Fruit fly (Drosophila melanogaster) whole organism, prepupa: ENCODE data around the gene Osbp.

ENCODE experiments used
- Blimp-1 ChIP-seq: fragments of 200-800 bp; sonication (Bioruptor generic); optimal IDR thresholded peaks from 3 replicates; lab custom pipeline; 2017; ENCODE audit warnings: missing biosample characterization, missing genetic modification characterization, mild to moderate bottlenecking, moderate library complexity, missing genetic modification reagents
- CG11294 ChIP-seq: fragments of 200-800 bp; sonication (Bioruptor generic); IDR thresholded peaks from 2 replicates; pipeline ENCODE4 v1.3.6; 2022; ENCODE audit warnings: missing biosample characterization, missing genetic modification characterization
- CG31627 ChIP-seq: fragments of 200-800 bp; sonication (Bioruptor generic); optimal IDR thresholded peaks from 3 replicates; lab custom pipeline; 2016; ENCODE audit warnings: missing biosample characterization, missing genetic modification characterization
- CG34406 ChIP-seq: fragments of 200-800 bp; sonication (Bioruptor generic); optimal IDR thresholded peaks from 3 replicates; lab custom pipeline; 2016; ENCODE audit warnings: missing biosample characterization, missing genetic modification characterization
- CG3919 ChIP-seq: fragments of 200-800 bp; sonication (Bioruptor generic); optimal IDR thresholded peaks from 3 replicates; lab custom pipeline; 2016; ENCODE audit warnings: missing biosample characterization, missing genetic modification characterization
- CG4318 ChIP-seq: fragments of 200-800 bp; sonication (Bioruptor generic); optimal IDR thresholded peaks from 3 replicates; lab custom pipeline; 2017; ENCODE audit warnings: missing biosample characterization, mild to moderate bottlenecking, missing genetic modification characterization
- CG6808 ChIP-seq: fragments of 200-800 bp; sonication (Bioruptor generic); optimal IDR thresholded peaks from 3 replicates; lab custom pipeline; 2017; ENCODE audit warnings: missing biosample characterization, missing genetic modification characterization, mild to moderate bottlenecking, moderate library complexity, missing genetic modification reagents
- CG7368 ChIP-seq: fragments of 200-800 bp; sonication (Bioruptor generic); optimal IDR thresholded peaks from 3 replicates; lab custom pipeline; 2016; ENCODE audit warnings: missing biosample characterization, missing genetic modification characterization
- CG9139 ChIP-seq: fragments of 200-800 bp; sonication (Bioruptor generic); optimal IDR thresholded peaks from 3 replicates; lab custom pipeline; 2017; ENCODE audit warnings: missing biosample characterization, mild to moderate bottlenecking, missing genetic modification characterization
- Eip78C ChIP-seq: fragments of 200-800 bp; sonication (Bioruptor generic); peaks from one replicate; lab custom pipeline; 2016; ENCODE audit warnings: missing biosample characterization, missing genetic modification characterization
- Ets21C ChIP-seq: fragments of 200-800 bp; sonication (Bioruptor generic); optimal IDR thresholded peaks from 3 replicates; lab custom pipeline; 2016; ENCODE audit warnings: missing biosample characterization, missing genetic modification characterization
- Ets96B ChIP-seq: fragments of 200-800 bp; optimal IDR thresholded peaks from 2 replicates; lab custom pipeline; 2019; ENCODE audit warnings: missing biosample characterization, mild to moderate bottlenecking, missing genetic modification characterization, moderate library complexity
- Hr38 ChIP-seq: sonication (Bioruptor generic); optimal IDR thresholded peaks from 2 replicates; lab custom pipeline; 2016; ENCODE audit warnings: missing biosample characterization, missing genetic modification characterization
- OdsH ChIP-seq: fragments of 200-800 bp; sonication (Bioruptor generic); optimal IDR thresholded peaks from 3 replicates; lab custom pipeline; 2016; ENCODE audit warnings: missing biosample characterization, missing genetic modification characterization
- Sox102F ChIP-seq: fragments of 200-800 bp; sonication (Bioruptor generic); optimal IDR thresholded peaks from 2 replicates; lab custom pipeline; 2016; ENCODE audit warnings: missing biosample characterization, mild to moderate bottlenecking, missing genetic modification characterization
- Sox14 ChIP-seq: fragments of 200-800 bp; sonication (Bioruptor generic); optimal IDR thresholded peaks from 3 replicates; lab custom pipeline; 2016; ENCODE audit warnings: missing biosample characterization, missing genetic modification characterization
- achi ChIP-seq: fragments of 200-800 bp; sonication (Bioruptor generic); optimal IDR thresholded peaks from 3 replicates; lab custom pipeline; 2016; ENCODE audit warnings: missing biosample characterization, missing genetic modification characterization
- acj6 ChIP-seq: fragments of 200-800 bp; sonication (Bioruptor generic); optimal IDR thresholded peaks from 3 replicates; lab custom pipeline; 2016; ENCODE audit warnings: missing biosample characterization, missing genetic modification characterization
- dac ChIP-seq: fragments of 200-800 bp; sonication (Bioruptor generic); optimal IDR thresholded peaks from 2 replicates; lab custom pipeline; 2017; ENCODE audit warnings: missing biosample characterization, mild to moderate bottlenecking, missing genetic modification characterization
- esn ChIP-seq: fragments of 200-800 bp; sonication (Bioruptor generic); optimal IDR thresholded peaks from 2 replicates; lab custom pipeline; 2016; ENCODE audit warnings: missing biosample characterization, mild to moderate bottlenecking, missing genetic modification characterization, moderate library complexity
- fkh ChIP-seq: fragments of 200-800 bp; sonication (Bioruptor generic); optimal IDR thresholded peaks from 3 replicates; lab custom pipeline; 2017; ENCODE audit warnings: missing biosample characterization, mild to moderate bottlenecking, missing genetic modification characterization, moderate library complexity
- lz ChIP-seq: fragments of 200-800 bp; sonication (Bioruptor generic); optimal IDR thresholded peaks from 3 replicates; lab custom pipeline; 2016; ENCODE audit warnings: missing biosample characterization, missing genetic modification characterization
- net ChIP-seq: fragments of 200-800 bp; sonication (Bioruptor generic); optimal IDR thresholded peaks from 3 replicates; lab custom pipeline; 2016; ENCODE audit warnings: missing biosample characterization, missing genetic modification characterization
- spab ChIP-seq: fragments of 200-800 bp; sonication (Bioruptor generic); optimal IDR thresholded peaks from 2 replicates; lab custom pipeline; 2017; ENCODE audit warnings: missing biosample characterization, mild to moderate bottlenecking, missing genetic modification characterization, missing genetic modification reagents
- ss ChIP-seq, 2 experiments: fragments of 200-800 bp; sonication (Bioruptor generic); optimal IDR thresholded peaks; 2 replicates in 1 of 2; 3 replicates in 1 of 2; lab custom pipeline; 2017 to 2018; ENCODE audit warnings: mild to moderate bottlenecking in 2 of 2, missing biosample characterization in 2 of 2, missing genetic modification characterization in 2 of 2, moderate library complexity in 1 of 2
- svp ChIP-seq: fragments of 200-800 bp; sonication (Bioruptor generic); peaks from one replicate; lab custom pipeline; 2016; ENCODE audit warnings: missing biosample characterization, missing genetic modification characterization
- topi ChIP-seq: fragments of 200-800 bp; sonication (Bioruptor generic); optimal IDR thresholded peaks from 3 replicates; lab custom pipeline; 2016; ENCODE audit warnings: missing biosample characterization, missing genetic modification characterization
- vri ChIP-seq: fragments of 200-800 bp; sonication (Bioruptor generic); optimal IDR thresholded peaks from 3 replicates; lab custom pipeline; 2016; ENCODE audit warnings: missing biosample characterization, mild to moderate bottlenecking, missing genetic modification characterization

The Osbp gene

dm6 chr3R:24953152-24953551, 15.1 kb upstream of the Osbp start (continued):
- TF ChIP-seq OdsH (GFP tag; lab: Kevin White, UChicago) (no peak), CG4318 (GFP tag; lab: Kevin White, UChicago) (no peak), net (GFP tag; lab: Kevin White, UChicago) (no peak)

- TF ChIP-seq Sox14 (GFP tag; lab: Kevin White, UChicago) (no peak), svp (GFP tag; lab: Kevin White, UChicago) (peak; percentile 2), vri (no peak), achi (no peak)
Measured at dm6 chr3R:24947332-24947731, 9.3 kb upstream of the Osbp start, which contains the start of gene mah. mah (plus strand) TSS chr3R:24947632.

- TF ChIP-seq svp (GFP tag; lab: Kevin White, UChicago) (peak; percentile 88), topi (peak; percentile 42), Hr38 (no peak), esn (GFP tag; lab: Kevin White, UChicago) (peak; percentile 66), lz (GFP tag; lab: Kevin White, UChicago) (peak; percentile 54), achi (no peak), vri (no peak), Ets96B (tag; lab: Kevin White, UChicago) (peak; percentile 22), Sox102F (GFP tag; lab: Kevin White, UChicago) (no peak), CG3919 (GFP tag; lab: Kevin White, UChicago) (no peak), Sox14 (GFP tag; lab: Kevin White, UChicago) (peak; percentile 42), Eip78C (peak; percentile 80), CG31627 (GFP tag; lab: Kevin White, UChicago) (peak; percentile 31), Blimp-1 (GFP tag; lab: Kevin White, UChicago) (no peak)
Measured at dm6 chr3R:24944920-24945853, 7.2 kb upstream of the Osbp start, which contains the start of the genes ssh and Nmnat. ssh (minus strand) TSS chr3R:24944956. Nmnat (plus strand) TSS chr3R:24945237.

dm6 chr3R:24935758-24936157, 2.3 kb downstream of the Osbp start:
- no peak for TF ChIP-seq Sox14 (GFP tag; lab: Kevin White, UChicago)
- TF ChIP-seq CG7368 (GFP tag; lab: Kevin White, UChicago): no peak
- no peak for TF ChIP-seq fkh (GFP tag; lab: Kevin White, UChicago)
- TF ChIP-seq CG3919 (GFP tag; lab: Kevin White, UChicago): no peak
- no peak for TF ChIP-seq Ets96B (tag; lab: Kevin White, UChicago)
- no peak for TF ChIP-seq CG6808 (GFP tag; lab: Kevin White, UChicago)
- no peak for TF ChIP-seq CG34406 (GFP tag; lab: Kevin White, UChicago)
- TF ChIP-seq ss (GFP tag; optimal IDR thresholded peaks at IDR 0.05; lab: Kevin White, UChicago): peak; percentile 47 to 78
- TF ChIP-seq achi: no peak
- peak; percentile 23 for TF ChIP-seq CG9139 (GFP tag; lab: Kevin White, UChicago)
- no peak for TF ChIP-seq OdsH (GFP tag; lab: Kevin White, UChicago)
- TF ChIP-seq, all 60 proteins: peak for 2

dm6 chr3R:24934542-24934941, 3.5 kb downstream of the Osbp start:
- TF ChIP-seq net (GFP tag; lab: Kevin White, UChicago) (no peak), achi (no peak), dac (no peak), ss (GFP tag; optimal IDR thresholded peaks at IDR 0.05; lab: Kevin White, UChicago) (no peak), acj6 (no peak), spab (GFP tag; lab: Kevin White, UChicago) (no peak), Sox14 (GFP tag; lab: Kevin White, UChicago) (no peak), Ets21C (GFP tag; lab: Kevin White, UChicago) (no peak), svp (GFP tag; lab: Kevin White, UChicago) (no peak), CG11294 (GFP tag; lab: Robert Waterston, UW) (no peak), CG34406 (GFP tag; lab: Kevin White, UChicago) (no peak), Hr38 (no peak)
- TF ChIP-seq, all 60 proteins: peak for 0
